Fruit fly (Drosophila melanogaster): ENCODE data around the gene Nepl17.

The Nepl17 gene

DNA sequence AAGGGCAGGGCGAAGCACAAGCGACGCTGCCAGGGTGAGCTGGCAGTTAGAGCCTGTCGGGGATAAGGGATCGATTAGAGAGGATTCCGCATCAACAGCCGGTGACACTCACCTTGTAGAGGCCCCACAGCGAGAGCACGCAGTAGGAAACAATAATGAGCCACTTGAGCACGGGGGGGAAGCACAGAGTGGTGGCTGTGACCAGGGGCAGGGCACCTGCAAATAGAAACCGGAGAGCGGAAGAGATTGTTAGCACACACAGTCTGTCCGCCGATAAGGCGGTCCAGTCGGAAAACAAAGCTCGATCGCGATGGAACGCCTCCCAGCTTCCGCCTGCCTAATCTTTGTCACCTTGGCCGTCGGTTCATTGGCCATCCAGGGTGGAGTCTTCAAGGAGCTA is at the start of gene Nepl17:
TSS of gene Nepl17 (plus strand) at position 301 of the 400 bp plus-strand sequence.
- TF ChIP-seq pan (optimal IDR thresholded peaks at IDR 0.05) (no peak), CG8478 (optimal IDR thresholded peaks at IDR 0.05) (no peak), Dll (optimal IDR thresholded peaks at IDR 0.05) (no peak), psq (optimal IDR thresholded peaks at IDR 0.05) (no peak), usp (GFP tag; optimal IDR thresholded peaks at IDR 0.05) (no peak), EcR (GFP tag; optimal IDR thresholded peaks at IDR 0.05) (no peak)

DNA sequence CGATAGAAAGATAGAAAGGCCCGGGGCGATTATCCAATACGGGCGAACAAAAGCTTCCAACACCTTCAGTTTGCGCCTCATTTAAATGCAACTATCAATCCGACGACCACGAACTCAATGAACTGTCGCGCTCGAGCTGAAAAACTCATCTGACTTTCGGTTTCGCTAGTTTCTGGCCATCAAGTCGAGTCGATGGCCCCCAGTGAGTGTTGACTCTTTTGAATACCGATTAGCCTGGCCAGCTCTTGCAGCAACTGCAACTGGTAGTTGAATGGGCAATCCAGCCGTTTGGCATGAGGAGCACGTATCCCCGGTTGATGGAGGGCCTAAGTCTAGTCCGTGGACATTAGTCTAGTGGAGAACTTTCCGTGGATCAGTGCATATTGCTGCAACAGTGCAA is 45.5 kb upstream of the Nepl17 start:
- TF ChIP-seq CG8478 (optimal IDR thresholded peaks at IDR 0.05), result no peak
- TF ChIP-seq pan (optimal IDR thresholded peaks at IDR 0.05), result no peak
- TF ChIP-seq Dll (optimal IDR thresholded peaks at IDR 0.05), result no peak
- no peak for TF ChIP-seq psq (optimal IDR thresholded peaks at IDR 0.05)
- no peak for TF ChIP-seq usp (GFP tag; optimal IDR thresholded peaks at IDR 0.05)
- TF ChIP-seq EcR (GFP tag; optimal IDR thresholded peaks at IDR 0.05), result no peak

dm6 chr3R:28829328-28829916 is 43.3 kb upstream of the Nepl17 start:
- TF ChIP-seq EcR (GFP tag; optimal IDR thresholded peaks at IDR 0.05) (no peak), pan (optimal IDR thresholded peaks at IDR 0.05) (no peak), CG8478 (optimal IDR thresholded peaks at IDR 0.05) (no peak), Dll (optimal IDR thresholded peaks at IDR 0.05) (no peak), psq (optimal IDR thresholded peaks at IDR 0.05) (no peak), usp (GFP tag; optimal IDR thresholded peaks at IDR 0.05) (no peak)

dm6 chr3R:28830746-28831145 is 42.0 kb upstream of the Nepl17 start:
- TF ChIP-seq pan (optimal IDR thresholded peaks at IDR 0.05) (no peak), psq (optimal IDR thresholded peaks at IDR 0.05) (no peak), Dll (optimal IDR thresholded peaks at IDR 0.05) (no peak), CG8478 (optimal IDR thresholded peaks at IDR 0.05) (no peak), usp (GFP tag; optimal IDR thresholded peaks at IDR 0.05) (no peak), EcR (GFP tag; optimal IDR thresholded peaks at IDR 0.05) (no peak)

- TF ChIP-seq Dll (optimal IDR thresholded peaks at IDR 0.05), result no peak
- TF ChIP-seq psq (optimal IDR thresholded peaks at IDR 0.05), result no peak
- TF ChIP-seq EcR (GFP tag; optimal IDR thresholded peaks at IDR 0.05), result no peak
- no peak for TF ChIP-seq usp (GFP tag; optimal IDR thresholded peaks at IDR 0.05)
- no peak for TF ChIP-seq CG8478 (optimal IDR thresholded peaks at IDR 0.05)
- TF ChIP-seq pan (optimal IDR thresholded peaks at IDR 0.05), result no peak
Observed at dm6 chr3R:28831172-28831571, 41.5 kb upstream of the Nepl17 start.

DNA sequence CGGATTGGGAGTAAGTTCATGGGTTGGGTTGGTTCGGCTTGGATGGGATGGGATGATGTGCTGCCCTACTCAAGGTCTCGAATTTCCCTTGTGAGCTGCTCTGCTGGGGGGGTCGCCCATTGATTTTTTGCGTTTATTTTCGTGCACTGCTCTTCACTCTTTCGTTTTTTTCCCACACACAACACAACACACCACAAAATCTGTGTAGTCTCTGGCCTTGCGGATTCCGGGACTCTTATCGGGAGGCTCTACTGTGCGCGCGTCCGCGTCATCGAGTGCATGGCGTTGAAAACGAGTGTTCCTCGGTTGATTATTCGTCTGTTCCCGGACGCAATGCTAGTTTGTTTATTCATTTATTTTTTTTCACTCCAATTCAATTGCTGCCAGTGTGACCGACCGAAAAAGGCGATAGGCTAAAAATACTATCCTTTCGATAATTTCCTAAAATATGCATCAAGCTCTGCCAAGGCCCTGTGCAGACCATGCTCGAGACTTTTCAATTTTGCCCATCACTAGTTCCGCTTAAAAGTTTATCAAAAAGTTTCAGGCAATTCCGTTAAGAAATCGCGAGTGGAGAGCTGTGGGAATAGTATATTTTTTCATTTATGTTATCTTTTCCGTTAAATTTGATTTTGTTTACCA is 41.0 kb upstream of the Nepl17 start, which contains the start of gene WASp:
TSS of gene WASp (minus strand) at position 399 of the 642 bp plus-strand sequence.
- TF ChIP-seq psq (optimal IDR thresholded peaks at IDR 0.05) (no peak), pan (optimal IDR thresholded peaks at IDR 0.05) (no peak), Dll (optimal IDR thresholded peaks at IDR 0.05) (no peak), CG8478 (optimal IDR thresholded peaks at IDR 0.05) (no peak), usp (GFP tag; optimal IDR thresholded peaks at IDR 0.05) (no peak), EcR (GFP tag; optimal IDR thresholded peaks at IDR 0.05) (no peak)

dm6 chr3R:28840620-28841019 is 32.1 kb upstream of the Nepl17 start:
- TF ChIP-seq CG8478 (optimal IDR thresholded peaks at IDR 0.05), result no peak
- TF ChIP-seq EcR (GFP tag; optimal IDR thresholded peaks at IDR 0.05), result no peak
- no peak for TF ChIP-seq psq (optimal IDR thresholded peaks at IDR 0.05)
- no peak for TF ChIP-seq pan (optimal IDR thresholded peaks at IDR 0.05)
- TF ChIP-seq usp (GFP tag; optimal IDR thresholded peaks at IDR 0.05), result no peak
- no peak for TF ChIP-seq Dll (optimal IDR thresholded peaks at IDR 0.05)

DNA sequence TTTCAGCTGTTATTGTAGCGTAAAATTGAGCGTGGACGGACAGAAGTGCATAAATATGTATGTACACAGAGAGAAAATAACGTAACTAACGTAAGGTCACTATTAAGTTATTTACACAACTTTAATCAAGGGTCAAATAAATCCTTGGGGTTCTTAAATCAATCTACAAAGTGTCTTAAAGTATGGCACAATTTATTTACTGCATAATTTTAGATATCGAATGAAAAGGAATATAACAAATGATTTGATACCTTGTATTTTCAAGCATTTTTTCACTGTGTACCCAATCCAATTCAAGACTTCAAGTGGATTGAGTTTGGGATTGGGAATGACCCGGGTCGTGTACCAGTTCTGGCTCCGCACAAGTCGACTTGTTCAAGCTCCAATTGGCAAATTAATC is 30.7 kb upstream of the Nepl17 start:
- TF ChIP-seq pan (optimal IDR thresholded peaks at IDR 0.05) (no peak), psq (optimal IDR thresholded peaks at IDR 0.05) (no peak), Dll (optimal IDR thresholded peaks at IDR 0.05) (no peak), EcR (GFP tag; optimal IDR thresholded peaks at IDR 0.05) (no peak), CG8478 (optimal IDR thresholded peaks at IDR 0.05) (no peak)

DNA sequence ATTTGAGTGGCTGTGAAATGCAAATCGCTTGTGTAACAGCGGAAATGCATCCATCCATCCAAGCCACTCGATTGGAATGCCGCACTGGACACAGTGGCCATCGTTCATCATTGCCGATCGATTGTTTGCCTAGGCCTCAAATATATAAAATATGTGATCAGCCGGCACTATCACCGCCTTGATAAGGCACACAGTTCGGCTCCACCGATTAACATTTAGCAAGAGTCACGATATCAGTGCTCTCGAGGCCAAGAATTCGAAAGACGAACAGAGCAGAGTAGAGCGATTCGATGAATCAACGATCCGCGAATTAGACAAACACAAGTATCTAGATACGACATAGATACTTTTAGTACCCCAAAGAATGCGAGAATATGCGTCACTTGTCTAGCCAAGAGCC is 30.3 kb upstream of the Nepl17 start:
- TF ChIP-seq Dll (optimal IDR thresholded peaks at IDR 0.05) (no peak), usp (GFP tag; optimal IDR thresholded peaks at IDR 0.05) (no peak), EcR (GFP tag; optimal IDR thresholded peaks at IDR 0.05) (no peak), psq (optimal IDR thresholded peaks at IDR 0.05) (no peak), CG8478 (optimal IDR thresholded peaks at IDR 0.05) (no peak), pan (optimal IDR thresholded peaks at IDR 0.05) (no peak)

- TF ChIP-seq CG8478 (optimal IDR thresholded peaks at IDR 0.05), result no peak
- no peak for TF ChIP-seq EcR (GFP tag; optimal IDR thresholded peaks at IDR 0.05)
- TF ChIP-seq usp (GFP tag; optimal IDR thresholded peaks at IDR 0.05), result no peak
- TF ChIP-seq Dll (optimal IDR thresholded peaks at IDR 0.05), result no peak
- TF ChIP-seq pan (optimal IDR thresholded peaks at IDR 0.05), result no peak
- no peak for TF ChIP-seq psq (optimal IDR thresholded peaks at IDR 0.05)
Observed at dm6 chr3R:28843776-28844610, 28.7 kb upstream of the Nepl17 start.

DNA sequence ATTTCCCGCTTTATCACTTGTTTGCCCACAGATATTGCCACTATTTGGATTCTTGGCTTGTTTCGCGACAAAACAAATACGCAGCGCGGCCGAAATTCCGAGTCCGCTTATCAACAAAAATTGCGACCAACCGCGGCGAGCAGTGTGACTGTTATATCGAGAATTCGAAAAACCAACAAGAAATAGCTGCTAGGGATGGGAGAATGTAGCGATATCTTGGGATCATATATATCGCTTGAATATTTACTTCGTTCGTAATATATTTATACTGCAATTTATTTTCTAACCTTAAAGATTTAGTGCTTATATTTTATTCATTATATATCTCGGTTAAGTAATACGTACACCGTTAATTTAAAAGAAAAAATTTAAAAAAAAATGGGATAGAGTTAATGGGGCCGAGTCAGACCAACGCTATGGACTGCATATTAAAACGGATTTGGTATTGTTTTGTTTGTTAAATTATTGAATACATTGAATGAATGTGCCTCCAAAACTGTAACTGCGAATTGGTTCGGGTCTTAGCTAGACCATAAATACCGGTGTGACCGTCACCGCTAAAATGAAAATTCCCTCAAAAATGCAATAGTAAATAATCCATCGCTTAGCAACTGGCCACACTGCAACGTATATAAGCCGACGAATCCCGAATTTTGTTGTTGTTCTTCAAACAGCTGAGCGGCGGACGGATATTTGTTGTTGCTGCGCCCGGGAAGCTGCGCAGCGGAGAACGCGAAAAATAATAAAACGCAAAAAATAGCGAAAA is 27.9 kb upstream of the Nepl17 start, which contains the start of the genes Apc and spg:
TSS of gene Apc (minus strand) at position 138 of the 766 bp plus-strand sequence.
TSS of gene spg (plus strand) at position 660 of the 766 bp plus-strand sequence.
- no peak for TF ChIP-seq pan (optimal IDR thresholded peaks at IDR 0.05)
- TF ChIP-seq CG8478 (optimal IDR thresholded peaks at IDR 0.05), result no peak
- TF ChIP-seq psq (optimal IDR thresholded peaks at IDR 0.05), result no peak
- TF ChIP-seq Dll (optimal IDR thresholded peaks at IDR 0.05), result no peak
- TF ChIP-seq EcR (GFP tag; optimal IDR thresholded peaks at IDR 0.05), result no peak
- no peak for TF ChIP-seq usp (GFP tag; optimal IDR thresholded peaks at IDR 0.05)
